Worm (Caenorhabditis elegans) whole organism, late embryonic: ENCODE data around the gene lgc-21.

Experiments
- C08G9.2 ChIP-seq: sonication (generic microtip); optimal IDR thresholded peaks from 2 replicates; lab custom pipeline; 2016; ENCODE audit warnings: mild to moderate bottlenecking, missing genetic modification characterization, moderate library complexity, missing compliant biosample characterization
- F13H6.1 ChIP-seq: sonication (generic microtip); optimal IDR thresholded peaks from 2 replicates; lab custom pipeline; 2016; ENCODE audit warnings: missing genetic modification characterization, missing compliant biosample characterization
- elt-4 ChIP-seq: sonication (generic microtip); optimal IDR thresholded peaks from 2 replicates; lab custom pipeline; 2016; ENCODE audit warnings: missing genetic modification characterization, missing compliant biosample characterization
- nfya-1 ChIP-seq: sonication (generic microtip); optimal IDR thresholded peaks from 2 replicates; lab custom pipeline; 2017; ENCODE audit warnings: missing genetic modification characterization, mild to moderate bottlenecking, missing compliant biosample characterization, antibody characterized with exemption, moderate library complexity
- npax-4 ChIP-seq: sonication (generic microtip); optimal IDR thresholded peaks from 2 replicates; lab custom pipeline; 2016; ENCODE audit warnings: missing genetic modification characterization, missing compliant biosample characterization
- odd-2 ChIP-seq: sonication (generic microtip); optimal IDR thresholded peaks from 2 replicates; lab custom pipeline; 2017; ENCODE audit warnings: antibody characterized with exemption, mild to moderate bottlenecking, missing genetic modification characterization, missing compliant biosample characterization
- pha-4 ChIP-seq: fragments of 150-350 bp; optimal IDR thresholded peaks from 2 replicates; lab custom pipeline; 2018; ENCODE audit warnings: missing biosample characterization, missing genetic modification reagents, missing genetic modification characterization
- pqm-1 ChIP-seq: sonication (generic microtip); optimal IDR thresholded peaks from 2 replicates; lab custom pipeline; 2016; ENCODE audit warnings: missing genetic modification characterization, missing compliant biosample characterization
- ref-2 ChIP-seq: sonication (generic microtip); optimal IDR thresholded peaks from 2 replicates; lab custom pipeline; 2016; ENCODE audit warnings: missing genetic modification characterization, missing compliant biosample characterization
- sox-4 ChIP-seq: sonication (generic microtip); optimal IDR thresholded peaks from 2 replicates; lab custom pipeline; 2017; ENCODE audit warnings: mild to moderate bottlenecking, missing genetic modification characterization, inconsistent platforms, missing compliant biosample characterization
- unc-42 ChIP-seq: sonication (generic microtip); optimal IDR thresholded peaks from 2 replicates; lab custom pipeline; 2016; ENCODE audit warnings: missing genotype, missing genetic modification characterization, missing compliant biosample characterization

DNA sequence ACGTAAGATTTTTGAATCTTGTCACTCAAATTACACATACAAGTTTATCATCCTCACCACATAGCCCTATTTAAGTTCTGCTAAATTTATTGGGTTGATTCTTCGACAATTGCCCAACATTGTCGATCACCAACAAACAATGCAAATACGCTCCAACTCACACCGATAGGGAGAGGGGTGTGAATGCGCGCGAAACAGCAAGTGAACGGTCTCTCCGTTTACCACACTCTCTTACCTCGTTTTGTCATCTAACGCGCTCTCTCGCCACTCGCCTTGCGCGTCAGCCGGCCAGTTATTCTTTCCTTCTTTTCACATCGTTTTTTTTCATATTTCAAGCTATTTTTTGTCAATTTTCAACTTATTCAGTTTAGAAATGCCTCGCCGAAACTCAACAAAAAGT lies 34.2 kb upstream of the lgc-21 start, which contains the start of gene F16B12.6:
- TF ChIP-seq unc-42 (tag; lab: Kevin White, UChicago) (peak; percentile 73), pha-4 (no peak), odd-2 (no peak), pqm-1 (tag; lab: Kevin White, UChicago) (no peak), elt-4 (tag; lab: Kevin White, UChicago) (no peak), F13H6.1 (tag; lab: Kevin White, UChicago) (no peak), ref-2 (peak; percentile 30), sox-4 (tag; lab: Kevin White, UChicago) (no peak), C08G9.2 (tag; lab: Kevin White, UChicago) (no peak), nfya-1 (tag; lab: Kevin White, UChicago) (peak; percentile 70), npax-4 (tag; lab: Kevin White, UChicago) (no peak)
